Fruit fly (Drosophila melanogaster) whole organism, adult: Measurements from ENCODE around the gene moi.

Experiments used
- CG14711 ChIP-seq: fragments of 200-800 bp; sonication (Bioruptor generic); optimal IDR thresholded peaks from 2 replicates; lab custom pipeline; 2018; ENCODE audit warnings: missing biosample characterization, mild to moderate bottlenecking, missing genetic modification characterization, moderate library complexity
- CG1620 ChIP-seq: fragments of 200-800 bp; sonication (Bioruptor generic); optimal IDR thresholded peaks from 2 replicates; lab custom pipeline; 2016; ENCODE audit warnings: missing biosample characterization, missing genetic modification characterization
- CG33017 ChIP-seq: fragments of 200-800 bp; sonication (Bioruptor generic); optimal IDR thresholded peaks from 2 replicates; lab custom pipeline; 2018; ENCODE audit warnings: missing biosample characterization, mild to moderate bottlenecking, missing genetic modification characterization, moderate library complexity
- CG5204 ChIP-seq: fragments of 200-800 bp; sonication (Bioruptor generic); optimal IDR thresholded peaks from 2 replicates; lab custom pipeline; 2016; ENCODE audit warnings: missing biosample characterization, missing genetic modification characterization
- Clk ChIP-seq: fragments of 200-800 bp; sonication (Bioruptor generic); optimal IDR thresholded peaks from 2 replicates; lab custom pipeline; 2017; ENCODE audit warnings: missing biosample characterization, missing genetic modification characterization
- bab1 ChIP-seq: fragments of 200-800 bp; sonication (Bioruptor generic); optimal IDR thresholded peaks from 3 replicates; lab custom pipeline; 2019; ENCODE audit warnings: missing biosample characterization, mild to moderate bottlenecking, missing genetic modification characterization, moderate library complexity
- kay ChIP-seq: fragments of 200-800 bp; sonication (Bioruptor generic); peaks from one replicate; lab custom pipeline; 2016; ENCODE audit warnings: missing biosample characterization, missing genetic modification characterization, borderline replicate concordance
- ovo ChIP-seq: fragments of 200-800 bp; sonication (Bioruptor generic); optimal IDR thresholded peaks from 2 replicates; lab custom pipeline; 2016; ENCODE audit warnings: missing biosample characterization, missing genetic modification characterization
- tj ChIP-seq: fragments of 200-800 bp; sonication (Bioruptor generic); optimal IDR thresholded peaks from 3 replicates; lab custom pipeline; 2017; ENCODE audit warnings: missing biosample characterization, mild to moderate bottlenecking, missing genetic modification characterization, moderate library complexity

- peak; percentile 73 for TF ChIP-seq ovo
- no peak for TF ChIP-seq CG1620
- TF ChIP-seq kay (GFP tag; lab: Kevin White, UChicago) = peak; percentile 73
- peak; percentile 80 for TF ChIP-seq CG14711
- TF ChIP-seq bab1 (GFP tag; lab: Kevin White, UChicago) = no peak
- TF ChIP-seq Clk (GFP tag; lab: Kevin White, UChicago) = no peak
- no peak for TF ChIP-seq CG33017 (tag; lab: Kevin White, UChicago)
- TF ChIP-seq CG5204 (GFP tag; lab: Kevin White, UChicago) = no peak
- TF ChIP-seq tj = no peak
These were observed 10.2 kb upstream of the moi start for dm6 chr3R:18245044-18245596.
